Worm (Caenorhabditis elegans) whole organism, L4 larva: ENCODE data around the gene H17B01.5.

Experiments
- R02D3.7 ChIP-seq: fragments of 150-350 bp; sonication (generic microtip); optimal IDR thresholded peaks from 3 replicates; lab custom pipeline; 2014; ENCODE audit warnings: missing biosample characterization, missing genetic modification characterization
- T20F7.1 ChIP-seq: fragments of 200-800 bp; sonication (Bioruptor generic); optimal IDR thresholded peaks from 2 replicates; lab custom pipeline; 2018; ENCODE audit warnings: mild to moderate bottlenecking, missing genetic modification characterization, missing compliant biosample characterization
- aha-1 ChIP-seq: fragments of 150-350 bp; peaks from one replicate; lab custom pipeline; 2014; ENCODE audit warnings: missing biosample characterization, missing genetic modification characterization
- ama-1 ChIP-seq: fragments of 150-350 bp; optimal IDR thresholded peaks from 2 replicates; lab custom pipeline; 2014; ENCODE audit warnings: inconsistent platforms, mixed read lengths
- ces-1 ChIP-seq: fragments of 150-350 bp; sonication (generic microtip); optimal IDR thresholded peaks from 4 replicates; lab custom pipeline; 2014; ENCODE audit warnings: missing biosample characterization, missing genetic modification reagents, missing genetic modification characterization
- egl-27 ChIP-seq: sonication (generic microtip); optimal IDR thresholded peaks from 3 replicates; lab custom pipeline; 2017; ENCODE audit warnings: missing biosample characterization, missing genetic modification reagents, missing genetic modification characterization
- fkh-10 ChIP-seq: fragments of 150-350 bp; optimal IDR thresholded peaks from 2 replicates; lab custom pipeline; 2014; ENCODE audit warnings: missing biosample characterization, missing genetic modification reagents, missing genetic modification characterization
- fos-1 ChIP-seq: fragments of 150-350 bp; optimal IDR thresholded peaks from 2 replicates; lab custom pipeline; 2014; ENCODE audit warnings: missing biosample characterization, missing genetic modification characterization
- jun-1 ChIP-seq: fragments of 150-350 bp; optimal IDR thresholded peaks from 2 replicates; lab custom pipeline; 2014; ENCODE audit warnings: missing biosample characterization, missing genetic modification reagents, missing genetic modification characterization
- lsy-2 ChIP-seq, 2 experiments: fragments of 150-350 bp in 1 of 2; sonication (generic microtip) in 1 of 2; optimal IDR thresholded peaks; 2 replicates each; lab custom pipeline; 2014 to 2017; ENCODE audit warnings: missing biosample characterization in 2 of 2, missing genetic modification characterization in 2 of 2
- nhr-25 ChIP-seq: sonication (generic microtip); optimal IDR thresholded peaks from 2 replicates; lab custom pipeline; 2017; ENCODE audit warnings: missing genetic modification characterization, mild to moderate bottlenecking, missing compliant biosample characterization, antibody characterized with exemption, moderate library complexity, borderline replicate concordance; ENCODE audit not compliant: insufficient read depth
- nhr-76 ChIP-seq: fragments of 150-350 bp; optimal IDR thresholded peaks from 2 replicates; lab custom pipeline; 2014; ENCODE audit warnings: missing biosample characterization, missing genetic modification characterization
- snpc-4 ChIP-seq: fragments of 150-350 bp; optimal IDR thresholded peaks from 2 replicates; lab custom pipeline; 2014; ENCODE audit warnings: missing biosample characterization, missing genetic modification characterization
- zip-2 ChIP-seq: fragments of 150-350 bp; optimal IDR thresholded peaks from 2 replicates; lab custom pipeline; 2014; ENCODE audit warnings: missing biosample characterization, missing genetic modification characterization

DNA sequence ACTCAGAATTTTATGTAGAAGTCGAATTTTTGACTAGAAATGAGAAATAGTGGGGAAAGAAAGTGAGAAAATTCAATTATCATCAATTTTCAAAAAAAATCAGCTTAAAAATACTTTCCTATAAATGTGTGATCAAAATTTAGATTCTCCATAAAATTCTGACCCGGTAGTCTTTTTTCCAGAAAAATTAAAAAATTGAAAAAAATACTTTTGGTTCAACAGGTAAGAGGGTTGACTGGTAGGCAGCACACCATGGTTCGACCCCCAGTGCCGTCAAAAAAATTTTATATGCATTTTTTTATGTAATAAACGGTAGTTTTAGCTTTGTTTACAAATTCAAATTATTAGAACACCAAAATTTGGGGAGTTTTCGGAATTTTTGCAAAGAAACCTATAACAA lies 3.9 kb upstream of the H17B01.5 start:
- TF ChIP-seq ama-1 (lab: Kevin White, UChicago) (no peak), egl-27 (tag; lab: Kevin White, UChicago) (no peak), ces-1 (GFP tag; lab: Kevin White, UChicago) (no peak), fos-1 (tag; lab: Kevin White, UChicago) (no peak), snpc-4 (no peak), T20F7.1 (no peak), lsy-2 (tag; optimal IDR thresholded peaks at IDR 0.05; lab: Kevin White, UChicago) (no peak), aha-1 (no peak), fkh-10 (GFP tag; lab: Kevin White, UChicago) (no peak), jun-1 (tag; lab: Kevin White, UChicago) (no peak), R02D3.7 (tag; lab: Kevin White, UChicago) (no peak), zip-2 (tag; lab: Kevin White, UChicago) (no peak), nhr-76 (tag; lab: Kevin White, UChicago) (no peak), nhr-25 (tag; lab: Kevin White, UChicago) (no peak)
